Fruit fly (Drosophila melanogaster) whole organism, prepupa: ENCODE data around the gene stg.

Experiments
- Blimp-1 ChIP-seq: fragments of 200-800 bp; sonication (Bioruptor generic); optimal IDR thresholded peaks from 3 replicates; lab custom pipeline; 2017; ENCODE audit warnings: missing biosample characterization, missing genetic modification characterization, mild to moderate bottlenecking, moderate library complexity, missing genetic modification reagents
- CG10631 ChIP-seq: fragments of 200-800 bp; sonication (Bioruptor generic); optimal IDR thresholded peaks from 2 replicates; lab custom pipeline; 2016; ENCODE audit warnings: missing biosample characterization, missing genetic modification characterization
- CG10669 ChIP-seq: fragments of 200-800 bp; sonication (Bioruptor generic); optimal IDR thresholded peaks from 3 replicates; lab custom pipeline; 2018; ENCODE audit warnings: missing biosample characterization, mild to moderate bottlenecking, missing genetic modification characterization, moderate library complexity
- CG11294 ChIP-seq: fragments of 200-800 bp; sonication (Bioruptor generic); IDR thresholded peaks from 2 replicates; pipeline ENCODE4 v1.3.6; 2022; ENCODE audit warnings: missing biosample characterization, missing genetic modification characterization
- CG11762 ChIP-seq: fragments of 200-800 bp; sonication (Bioruptor generic); optimal IDR thresholded peaks from 3 replicates; lab custom pipeline; 2016; ENCODE audit warnings: missing biosample characterization, missing genetic modification characterization; ENCODE audit not compliant: insufficient read depth
- CG11902 ChIP-seq: fragments of 200-800 bp; sonication (Bioruptor generic); optimal IDR thresholded peaks from 3 replicates; lab custom pipeline; 2016; ENCODE audit warnings: missing biosample characterization, missing genetic modification characterization
- CG16779 ChIP-seq: fragments of 200-800 bp; sonication (Bioruptor generic); optimal IDR thresholded peaks from 3 replicates; lab custom pipeline; 2017; ENCODE audit warnings: missing biosample characterization, mild to moderate bottlenecking, missing genetic modification characterization
- CG31627 ChIP-seq: fragments of 200-800 bp; sonication (Bioruptor generic); optimal IDR thresholded peaks from 3 replicates; lab custom pipeline; 2016; ENCODE audit warnings: missing biosample characterization, missing genetic modification characterization
- CG32006 ChIP-seq: fragments of 200-800 bp; sonication (Bioruptor generic); optimal IDR thresholded peaks from 3 replicates; lab custom pipeline; 2017; ENCODE audit warnings: missing biosample characterization, mild to moderate bottlenecking, missing genetic modification characterization
- CG34406 ChIP-seq: fragments of 200-800 bp; sonication (Bioruptor generic); optimal IDR thresholded peaks from 3 replicates; lab custom pipeline; 2016; ENCODE audit warnings: missing biosample characterization, missing genetic modification characterization
- CG4318 ChIP-seq: fragments of 200-800 bp; sonication (Bioruptor generic); optimal IDR thresholded peaks from 3 replicates; lab custom pipeline; 2017; ENCODE audit warnings: missing biosample characterization, mild to moderate bottlenecking, missing genetic modification characterization
- CG6163 ChIP-seq: fragments of 200-800 bp; sonication (Bioruptor generic); IDR thresholded peaks from 3 replicates; pipeline ENCODE4 v1.3.6; 2022; ENCODE audit warnings: missing biosample characterization, missing genetic modification characterization
- CG6276 ChIP-seq: fragments of 200-800 bp; sonication (Bioruptor generic); optimal IDR thresholded peaks from 2 replicates; lab custom pipeline; 2017; ENCODE audit warnings: missing biosample characterization, mild to moderate bottlenecking, missing genetic modification characterization
- CG6792 ChIP-seq: fragments of 200-800 bp; sonication (Bioruptor generic); optimal IDR thresholded peaks from 3 replicates; lab custom pipeline; 2016; ENCODE audit warnings: missing biosample characterization, missing genetic modification characterization
- CG6808 ChIP-seq: fragments of 200-800 bp; sonication (Bioruptor generic); optimal IDR thresholded peaks from 3 replicates; lab custom pipeline; 2017; ENCODE audit warnings: missing biosample characterization, missing genetic modification characterization, mild to moderate bottlenecking, moderate library complexity, missing genetic modification reagents
- CG7368 ChIP-seq: fragments of 200-800 bp; sonication (Bioruptor generic); optimal IDR thresholded peaks from 3 replicates; lab custom pipeline; 2016; ENCODE audit warnings: missing biosample characterization, missing genetic modification characterization
- CG8119 ChIP-seq: fragments of 200-800 bp; sonication (Bioruptor generic); IDR thresholded peaks from 3 replicates; pipeline ENCODE4 v1.3.6; 2022; ENCODE audit warnings: missing biosample characterization, missing genetic modification characterization
- CG8319 ChIP-seq: fragments of 200-800 bp; sonication (Bioruptor generic); optimal IDR thresholded peaks from 3 replicates; lab custom pipeline; 2016; ENCODE audit warnings: missing biosample characterization, missing genetic modification characterization
- CG9139 ChIP-seq: fragments of 200-800 bp; sonication (Bioruptor generic); optimal IDR thresholded peaks from 3 replicates; lab custom pipeline; 2017; ENCODE audit warnings: missing biosample characterization, mild to moderate bottlenecking, missing genetic modification characterization
- Eip75B ChIP-seq: fragments of 200-800 bp; sonication (Bioruptor generic); optimal IDR thresholded peaks from 3 replicates; lab custom pipeline; 2016; ENCODE audit warnings: missing biosample characterization, missing genetic modification characterization
- Ets96B ChIP-seq: fragments of 200-800 bp; optimal IDR thresholded peaks from 2 replicates; lab custom pipeline; 2019; ENCODE audit warnings: missing biosample characterization, mild to moderate bottlenecking, missing genetic modification characterization, moderate library complexity
- Gug ChIP-seq: fragments of 200-800 bp; sonication (Bioruptor generic); IDR thresholded peaks from 2 replicates; pipeline ENCODE4 v1.3.6; 2022; ENCODE audit warnings: missing biosample characterization, missing genetic modification characterization
- Hr38 ChIP-seq: sonication (Bioruptor generic); optimal IDR thresholded peaks from 2 replicates; lab custom pipeline; 2016; ENCODE audit warnings: missing biosample characterization, missing genetic modification characterization
- Hr39 ChIP-seq: fragments of 200-800 bp; sonication (Bioruptor generic); optimal IDR thresholded peaks from 2 replicates; lab custom pipeline; 2016; ENCODE audit warnings: missing biosample characterization, missing genetic modification characterization
- Hr4 ChIP-seq: fragments of 200-800 bp; sonication (Bioruptor generic); optimal IDR thresholded peaks from 3 replicates; lab custom pipeline; 2016; ENCODE audit warnings: missing biosample characterization, missing genetic modification characterization
- Lpt ChIP-seq: fragments of 200-800 bp; sonication (Bioruptor generic); optimal IDR thresholded peaks from 3 replicates; lab custom pipeline; 2016; ENCODE audit warnings: missing biosample characterization, missing genetic modification characterization
- Met ChIP-seq: fragments of 200-800 bp; sonication (Bioruptor generic); optimal IDR thresholded peaks from 3 replicates; lab custom pipeline; 2016; ENCODE audit warnings: missing biosample characterization, missing genetic modification characterization
- OdsH ChIP-seq: fragments of 200-800 bp; sonication (Bioruptor generic); optimal IDR thresholded peaks from 3 replicates; lab custom pipeline; 2016; ENCODE audit warnings: missing biosample characterization, missing genetic modification characterization
- Smox ChIP-seq: fragments of 200-800 bp; sonication (Bioruptor generic); optimal IDR thresholded peaks from 3 replicates; lab custom pipeline; 2016; ENCODE audit warnings: missing biosample characterization, missing genetic modification characterization
- Sox102F ChIP-seq: fragments of 200-800 bp; sonication (Bioruptor generic); optimal IDR thresholded peaks from 2 replicates; lab custom pipeline; 2016; ENCODE audit warnings: missing biosample characterization, mild to moderate bottlenecking, missing genetic modification characterization
- Sox15 ChIP-seq: fragments of 200-800 bp; sonication (Bioruptor generic); optimal IDR thresholded peaks from 3 replicates; lab custom pipeline; 2016; ENCODE audit warnings: missing biosample characterization, missing genetic modification characterization
- cyc ChIP-seq: fragments of 200-800 bp; sonication (Bioruptor generic); optimal IDR thresholded peaks from 3 replicates; lab custom pipeline; 2016; ENCODE audit warnings: missing biosample characterization, missing genetic modification characterization
- dac ChIP-seq: fragments of 200-800 bp; sonication (Bioruptor generic); optimal IDR thresholded peaks from 2 replicates; lab custom pipeline; 2017; ENCODE audit warnings: missing biosample characterization, mild to moderate bottlenecking, missing genetic modification characterization
- esn ChIP-seq: fragments of 200-800 bp; sonication (Bioruptor generic); optimal IDR thresholded peaks from 2 replicates; lab custom pipeline; 2016; ENCODE audit warnings: missing biosample characterization, mild to moderate bottlenecking, missing genetic modification characterization, moderate library complexity
- fd59A ChIP-seq: fragments of 200-800 bp; sonication (Bioruptor generic); optimal IDR thresholded peaks from 2 replicates; lab custom pipeline; 2017; ENCODE audit warnings: missing biosample characterization, mild to moderate bottlenecking, missing genetic modification characterization, missing genetic modification reagents
- fd85E ChIP-seq: fragments of 200-800 bp; sonication (Bioruptor generic); optimal IDR thresholded peaks from 3 replicates; lab custom pipeline; 2016; ENCODE audit warnings: missing biosample characterization, missing genetic modification characterization
- fkh ChIP-seq: fragments of 200-800 bp; sonication (Bioruptor generic); optimal IDR thresholded peaks from 3 replicates; lab custom pipeline; 2017; ENCODE audit warnings: missing biosample characterization, mild to moderate bottlenecking, missing genetic modification characterization, moderate library complexity
- lz ChIP-seq: fragments of 200-800 bp; sonication (Bioruptor generic); optimal IDR thresholded peaks from 3 replicates; lab custom pipeline; 2016; ENCODE audit warnings: missing biosample characterization, missing genetic modification characterization
- net ChIP-seq: fragments of 200-800 bp; sonication (Bioruptor generic); optimal IDR thresholded peaks from 3 replicates; lab custom pipeline; 2016; ENCODE audit warnings: missing biosample characterization, missing genetic modification characterization
- pdm3 ChIP-seq: fragments of 200-800 bp; sonication (Bioruptor generic); optimal IDR thresholded peaks from 3 replicates; lab custom pipeline; 2016; ENCODE audit warnings: missing biosample characterization, missing genetic modification characterization
- salr ChIP-seq, 2 experiments: fragments of 200-800 bp; sonication (Bioruptor generic); optimal IDR thresholded peaks; 3 replicates each; lab custom pipeline; 2016 to 2018; ENCODE audit warnings: missing biosample characterization in 2 of 2, missing genetic modification characterization in 2 of 2, mild to moderate bottlenecking in 1 of 2
- spab ChIP-seq: fragments of 200-800 bp; sonication (Bioruptor generic); optimal IDR thresholded peaks from 2 replicates; lab custom pipeline; 2017; ENCODE audit warnings: missing biosample characterization, mild to moderate bottlenecking, missing genetic modification characterization, missing genetic modification reagents
- ss ChIP-seq, 2 experiments: fragments of 200-800 bp; sonication (Bioruptor generic); optimal IDR thresholded peaks; 2 replicates in 1 of 2; 3 replicates in 1 of 2; lab custom pipeline; 2017 to 2018; ENCODE audit warnings: mild to moderate bottlenecking in 2 of 2, missing biosample characterization in 2 of 2, missing genetic modification characterization in 2 of 2, moderate library complexity in 1 of 2
- svp ChIP-seq: fragments of 200-800 bp; sonication (Bioruptor generic); peaks from one replicate; lab custom pipeline; 2016; ENCODE audit warnings: missing biosample characterization, missing genetic modification characterization
- vri ChIP-seq: fragments of 200-800 bp; sonication (Bioruptor generic); optimal IDR thresholded peaks from 3 replicates; lab custom pipeline; 2016; ENCODE audit warnings: missing biosample characterization, mild to moderate bottlenecking, missing genetic modification characterization

Gene stg

dm6 chr3R:29214982-29215533 is 40.5 kb downstream of the stg start (continued):
- peak; percentile 9 for TF ChIP-seq CG7368 (GFP tag; lab: Kevin White, UChicago)
- TF ChIP-seq ss (GFP tag; optimal IDR thresholded peaks at IDR 0.05; lab: Kevin White, UChicago), result peak; percentile 46 to 83
- TF ChIP-seq CG11294 (GFP tag; lab: Robert Waterston, UW), result 0 out of 2 replicates have a peak, but pooled peaks have one; percentile 6
- TF ChIP-seq Sox102F (GFP tag; lab: Kevin White, UChicago), result peak; percentile 10
- TF ChIP-seq spab (GFP tag; lab: Kevin White, UChicago), result peak; percentile 56
- TF ChIP-seq lz (GFP tag; lab: Kevin White, UChicago), result peak; percentile 23
- no peak for TF ChIP-seq CG11762 (GFP tag; lab: Kevin White, UChicago)
- TF ChIP-seq Hr38 (GFP tag; lab: Kevin White, UChicago), result no peak
- peak; percentile 15 for TF ChIP-seq CG10631 (GFP tag; lab: Kevin White, UChicago)
- peak; percentile 79 for TF ChIP-seq CG9139 (GFP tag; lab: Kevin White, UChicago)
- peak; percentile 26 for TF ChIP-seq Eip75B
- no peak for TF ChIP-seq CG8319 (GFP tag; lab: Kevin White, UChicago)
- peak; percentile 23 for TF ChIP-seq pdm3
- TF ChIP-seq Blimp-1, result no peak
- TF ChIP-seq Smox, result peak; percentile 13
- no peak for TF ChIP-seq vri (GFP tag; lab: Kevin White, UChicago)
- TF ChIP-seq svp (GFP tag; lab: Kevin White, UChicago), result peak; percentile 72
- no peak for TF ChIP-seq dac (GFP tag; lab: Kevin White, UChicago)
- no peak for TF ChIP-seq CG31627
- TF ChIP-seq fd85E (GFP tag; lab: Kevin White, UChicago), result no peak
- TF ChIP-seq CG32006 (GFP tag; lab: Kevin White, UChicago), result peak; percentile 51
- peak; percentile 40 for TF ChIP-seq Lpt (GFP tag; lab: Kevin White, UChicago)
- TF ChIP-seq fd59A (GFP tag; lab: Kevin White, UChicago), result peak; percentile 37

DNA sequence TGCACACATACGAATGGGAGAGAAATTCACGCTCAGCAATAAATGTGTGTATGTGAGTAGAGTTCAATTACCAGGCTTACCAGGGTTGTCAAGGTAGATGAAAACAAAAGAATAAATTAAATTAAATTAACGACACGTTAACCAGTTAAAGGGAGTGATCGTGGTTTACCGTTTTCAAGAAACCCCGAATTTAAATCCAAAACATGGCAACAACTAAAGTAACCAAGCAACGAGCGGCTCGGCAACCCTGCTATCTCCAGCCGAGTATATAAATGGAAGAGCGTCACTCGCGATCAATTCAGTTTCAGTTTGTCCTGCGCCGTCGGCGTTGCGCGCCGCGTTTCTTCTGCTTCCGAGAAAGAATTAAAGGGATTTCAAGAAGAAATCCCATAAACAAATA is 41.3 kb downstream of the stg start:
- peak; percentile 100 for TF ChIP-seq CG32006 (GFP tag; lab: Kevin White, UChicago)
- TF ChIP-seq Sox102F (GFP tag; lab: Kevin White, UChicago), result peak; percentile 100
- TF ChIP-seq CG11762 (GFP tag; lab: Kevin White, UChicago), result peak; percentile 99
- peak; percentile 100 for TF ChIP-seq CG6792 (GFP tag; lab: Kevin White, UChicago)
- TF ChIP-seq CG6808, result peak; percentile 99
- peak; percentile 99 for TF ChIP-seq Hr39 (GFP tag; lab: Kevin White, UChicago)
- peak; percentile 100 for TF ChIP-seq Hr4
- TF ChIP-seq Met (GFP tag; lab: Kevin White, UChicago), result peak; percentile 100
- peak; percentile 100 for TF ChIP-seq cyc (GFP tag; lab: Kevin White, UChicago)
- peak; percentile 100 for TF ChIP-seq net (GFP tag; lab: Kevin White, UChicago)
- peak; percentile 100 for TF ChIP-seq CG8319 (GFP tag; lab: Kevin White, UChicago)
- TF ChIP-seq CG8119 (GFP tag; lab: Robert Waterston, UW), result peak; percentile 100
- peak; percentile 100 for TF ChIP-seq CG10631 (GFP tag; lab: Kevin White, UChicago)
- TF ChIP-seq salr (GFP tag; optimal IDR thresholded peaks at IDR 0.05; lab: Kevin White, UChicago), result peak; percentile 99 to 100
- TF ChIP-seq CG6163 (GFP tag; lab: Robert Waterston, UW), result peak; percentile 100
- peak; percentile 99 for TF ChIP-seq CG11902
- TF ChIP-seq spab (GFP tag; lab: Kevin White, UChicago), result peak; percentile 100
- TF ChIP-seq CG7368 (GFP tag; lab: Kevin White, UChicago), result peak; percentile 100
- peak; percentile 100 for TF ChIP-seq esn (GFP tag; lab: Kevin White, UChicago)
- TF ChIP-seq CG34406 (GFP tag; lab: Kevin White, UChicago), result peak; percentile 100
- TF ChIP-seq OdsH (GFP tag; lab: Kevin White, UChicago), result peak; percentile 100
- TF ChIP-seq pdm3, result peak; percentile 100
- TF ChIP-seq Eip75B, result peak; percentile 100
- peak; percentile 99 for TF ChIP-seq CG11294 (GFP tag; lab: Robert Waterston, UW)
- peak; percentile 99 for TF ChIP-seq CG4318 (GFP tag; lab: Kevin White, UChicago)
- TF ChIP-seq CG6276, result peak; percentile 100
- TF ChIP-seq Gug (GFP tag; lab: Robert Waterston, UW), result peak; percentile 100
- peak; percentile 100 for TF ChIP-seq fd59A (GFP tag; lab: Kevin White, UChicago)
- TF ChIP-seq Blimp-1, result peak; percentile 98
- peak; percentile 99 for TF ChIP-seq dac (GFP tag; lab: Kevin White, UChicago)
- TF ChIP-seq Sox15, result peak; percentile 99
- TF ChIP-seq Hr38 (GFP tag; lab: Kevin White, UChicago), result peak; percentile 94
- peak; percentile 100 for TF ChIP-seq vri (GFP tag; lab: Kevin White, UChicago)
- peak; percentile 100 for TF ChIP-seq Ets96B (tag; lab: Kevin White, UChicago)
- TF ChIP-seq fkh (GFP tag; lab: Kevin White, UChicago), result peak; percentile 97
- TF ChIP-seq CG10669 (GFP tag; lab: Kevin White, UChicago), result peak; percentile 100
- TF ChIP-seq ss (GFP tag; optimal IDR thresholded peaks at IDR 0.05; lab: Kevin White, UChicago), result peak; percentile 100
- peak; percentile 100 for TF ChIP-seq CG31627
- TF ChIP-seq CG16779 (tag; lab: Kevin White, UChicago), result peak; percentile 99
